Worm (Caenorhabditis elegans) whole organism, mixed stage, embryonic: Measurements from ENCODE around the gene T23F6.3.

Experiments used
- bed-3 ChIP-seq: fragments of 200-800 bp; sonication (Bioruptor generic); optimal IDR thresholded peaks from 3 replicates; lab custom pipeline; 2018; ENCODE audit warnings: mild to moderate bottlenecking, missing genetic modification characterization, moderate library complexity, missing compliant biosample characterization
- blmp-1 ChIP-seq: fragments of 150-350 bp; optimal IDR thresholded peaks from 2 replicates; lab custom pipeline; 2014; ENCODE audit warnings: missing biosample characterization, missing genetic modification characterization
- elt-1 ChIP-seq: sonication (generic microtip); optimal IDR thresholded peaks from 2 replicates; lab custom pipeline; 2017; ENCODE audit warnings: missing genetic modification characterization, mild to moderate bottlenecking, missing compliant biosample characterization, antibody characterized with exemption, moderate library complexity, borderline replicate concordance; ENCODE audit not compliant: insufficient read depth
- lin-32 ChIP-seq: fragments of 200-800 bp; sonication (Bioruptor generic); optimal IDR thresholded peaks from 2 replicates; lab custom pipeline; 2018; ENCODE audit warnings: mild to moderate bottlenecking, missing genetic modification characterization, missing compliant biosample characterization
- lsy-2 ChIP-seq: fragments of 150-350 bp; optimal IDR thresholded peaks from 2 replicates; lab custom pipeline; 2014; ENCODE audit warnings: missing biosample characterization, missing genetic modification characterization
- mep-1 ChIP-seq: fragments of 150-350 bp; optimal IDR thresholded peaks from 2 replicates; lab custom pipeline; 2017; ENCODE audit warnings: missing biosample characterization, missing genetic modification reagents, missing genetic modification characterization, inconsistent platforms
- nhr-12 ChIP-seq: fragments of 150-350 bp; optimal IDR thresholded peaks from 2 replicates; lab custom pipeline; 2014; ENCODE audit warnings: missing biosample characterization, missing genetic modification characterization
- nhr-237 ChIP-seq: fragments of 150-350 bp; optimal IDR thresholded peaks from 2 replicates; lab custom pipeline; 2014; ENCODE audit warnings: missing biosample characterization, missing genetic modification characterization
- nhr-76 ChIP-seq: sonication (generic microtip); optimal IDR thresholded peaks from 2 replicates; lab custom pipeline; 2017; ENCODE audit warnings: missing biosample characterization, missing genetic modification characterization
- unc-39 ChIP-seq: fragments of 150-350 bp; optimal IDR thresholded peaks from 2 replicates; lab custom pipeline; 2014; ENCODE audit warnings: missing biosample characterization, missing genetic modification characterization
- unc-62 ChIP-seq: fragments of 150-350 bp; optimal IDR thresholded peaks from 2 replicates; lab custom pipeline; 2014; ENCODE audit warnings: missing biosample characterization, missing genetic modification reagents, missing genetic modification characterization
- ztf-11 ChIP-seq: fragments of 150-350 bp; optimal IDR thresholded peaks from 2 replicates; lab custom pipeline; 2014; ENCODE audit warnings: missing biosample characterization, missing genetic modification characterization

- TF ChIP-seq mep-1 (tag; lab: Kevin White, UChicago): no peak
- no peak for TF ChIP-seq ztf-11
- TF ChIP-seq nhr-76: no peak
- TF ChIP-seq unc-62 (GFP tag; lab: Kevin White, UChicago): no peak
- TF ChIP-seq bed-3 (GFP tag; lab: Kevin White, UChicago): no peak
- TF ChIP-seq lsy-2 (tag; lab: Kevin White, UChicago): no peak
- no peak for TF ChIP-seq elt-1
- no peak for TF ChIP-seq nhr-12 (tag; lab: Kevin White, UChicago)
- no peak for TF ChIP-seq nhr-237 (tag; lab: Kevin White, UChicago)
- TF ChIP-seq unc-39 (tag; lab: Kevin White, UChicago): no peak
- no peak for TF ChIP-seq blmp-1 (tag; lab: Kevin White, UChicago)
- no peak for TF ChIP-seq lin-32 (GFP tag; lab: Kevin White, UChicago)
Measured at ce11 chrIV:12674700-12675099, 49.9 kb downstream of the T23F6.3 start, which contains the start of gene T23B5.4.
